Worm (Caenorhabditis elegans): ENCODE data around the gene glb-25.

- TF ChIP-seq ama-1 (optimal IDR thresholded peaks at IDR 0.05) (no peak), tra-4 (tag; optimal IDR thresholded peaks at IDR 0.05) (no peak), F13C5.2 (tag; optimal IDR thresholded peaks at IDR 0.05) (no peak)
Observed at ce11 chrV:1935494-1935893, 2.6 kb upstream of the glb-25 start.

Data from whole organism, early embryonic.